Worm (Caenorhabditis elegans) whole organism, L3 larva: ENCODE results near the gene natb-1.

ENCODE experiments used
- ama-1 ChIP-seq: fragments of 150-350 bp; optimal IDR thresholded peaks from 2 replicates; lab custom pipeline; 2018
- egl-27 ChIP-seq: sonication (generic microtip); optimal IDR thresholded peaks from 4 replicates; lab custom pipeline; 2017; ENCODE audit warnings: missing biosample characterization, missing genetic modification reagents, missing genetic modification characterization
- elt-1 ChIP-seq: fragments of 150-350 bp; optimal IDR thresholded peaks from 2 replicates; lab custom pipeline; 2014; ENCODE audit warnings: missing biosample characterization, missing genetic modification characterization
- elt-3 ChIP-seq, 3 experiments: fragments of 150-350 bp in 1 of 3; sonication (generic microtip) in 2 of 3; optimal IDR thresholded peaks; 2 replicates in 2 of 3; 4 replicates in 1 of 3; lab custom pipeline; 2014 to 2017; ENCODE audit warnings: missing biosample characterization in 3 of 3, missing genetic modification characterization in 3 of 3
- mdl-1 ChIP-seq: fragments of 150-350 bp; optimal IDR thresholded peaks from 2 replicates; lab custom pipeline; 2014; ENCODE audit warnings: missing biosample characterization, missing genetic modification characterization
- nhr-11 ChIP-seq: fragments of 150-350 bp; optimal IDR thresholded peaks from 2 replicates; lab custom pipeline; 2014; ENCODE audit warnings: missing biosample characterization, missing genetic modification characterization
- nhr-23 ChIP-seq: fragments of 150-350 bp; optimal IDR thresholded peaks from 2 replicates; lab custom pipeline; 2014; ENCODE audit warnings: missing biosample characterization, missing genetic modification reagents, missing genetic modification characterization
- nhr-25 ChIP-seq: sonication (generic microtip); optimal IDR thresholded peaks from 2 replicates; lab custom pipeline; 2017; ENCODE audit warnings: missing biosample characterization, missing genetic modification characterization
- pha-4 ChIP-seq: fragments of 150-350 bp; optimal IDR thresholded peaks from 2 replicates; lab custom pipeline; 2014; ENCODE audit warnings: missing biosample characterization, missing genetic modification reagents, missing genetic modification characterization
- snpc-4 ChIP-seq: fragments of 150-350 bp; optimal IDR thresholded peaks from 2 replicates; lab custom pipeline; 2014; ENCODE audit warnings: missing biosample characterization, missing genetic modification characterization
- tbx-2 ChIP-seq: sonication (generic microtip); optimal IDR thresholded peaks from 2 replicates; lab custom pipeline; 2016; ENCODE audit warnings: mild to moderate bottlenecking, missing genetic modification characterization, missing compliant biosample characterization
- unc-39 ChIP-seq: sonication (generic microtip); optimal IDR thresholded peaks from 4 replicates; lab custom pipeline; 2017; ENCODE audit warnings: missing biosample characterization, missing genetic modification characterization
- zag-1 ChIP-seq: fragments of 150-350 bp; optimal IDR thresholded peaks from 2 replicates; lab custom pipeline; 2014; ENCODE audit warnings: missing biosample characterization, missing genetic modification characterization
- ztf-4 ChIP-seq: fragments of 150-350 bp; optimal IDR thresholded peaks from 2 replicates; lab custom pipeline; 2014; ENCODE audit warnings: missing biosample characterization, missing genetic modification characterization

DNA sequence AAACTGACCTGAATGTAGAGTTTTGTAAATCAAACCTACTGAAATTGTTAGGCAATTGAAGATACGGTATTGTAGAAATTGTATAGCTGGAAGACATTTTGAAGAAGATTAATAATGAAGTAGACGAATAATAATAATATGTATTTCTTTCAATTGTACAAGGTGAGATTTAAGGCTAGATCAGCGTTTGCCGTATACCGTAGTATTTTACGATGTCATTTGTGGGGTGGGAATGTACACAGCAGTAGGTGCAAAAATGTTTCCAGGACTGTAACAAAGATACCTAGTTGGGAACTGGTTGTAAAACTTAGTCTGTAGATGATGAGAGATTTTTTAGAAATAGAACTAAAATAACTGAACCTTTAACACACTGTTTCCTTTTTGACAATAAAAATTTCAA, 11.3 kb upstream of the natb-1 start, which contains the start of gene ceh-76:
- TF ChIP-seq egl-27 (tag; lab: Kevin White, UChicago) (no peak), nhr-11 (tag; lab: Kevin White, UChicago) (no peak), elt-3 (tag; optimal IDR thresholded peaks at IDR 0.05; lab: Kevin White, UChicago) (no peak), zag-1 (tag; lab: Kevin White, UChicago) (no peak), nhr-25 (tag; lab: Kevin White, UChicago) (no peak), mdl-1 (no peak), ztf-4 (no peak), tbx-2 (tag; lab: Kevin White, UChicago) (no peak), ama-1 (lab: Kevin White, UChicago) (no peak), elt-1 (tag; lab: Kevin White, UChicago) (no peak), nhr-23 (tag; lab: Kevin White, UChicago) (no peak), unc-39 (tag; lab: Kevin White, UChicago) (no peak), snpc-4 (tag; lab: Kevin White, UChicago) (no peak), pha-4 (tag; lab: Kevin White, UChicago) (no peak)
